Worm (Caenorhabditis elegans): ENCODE measurements around the gene srh-265.

Gene srh-265

DNA sequence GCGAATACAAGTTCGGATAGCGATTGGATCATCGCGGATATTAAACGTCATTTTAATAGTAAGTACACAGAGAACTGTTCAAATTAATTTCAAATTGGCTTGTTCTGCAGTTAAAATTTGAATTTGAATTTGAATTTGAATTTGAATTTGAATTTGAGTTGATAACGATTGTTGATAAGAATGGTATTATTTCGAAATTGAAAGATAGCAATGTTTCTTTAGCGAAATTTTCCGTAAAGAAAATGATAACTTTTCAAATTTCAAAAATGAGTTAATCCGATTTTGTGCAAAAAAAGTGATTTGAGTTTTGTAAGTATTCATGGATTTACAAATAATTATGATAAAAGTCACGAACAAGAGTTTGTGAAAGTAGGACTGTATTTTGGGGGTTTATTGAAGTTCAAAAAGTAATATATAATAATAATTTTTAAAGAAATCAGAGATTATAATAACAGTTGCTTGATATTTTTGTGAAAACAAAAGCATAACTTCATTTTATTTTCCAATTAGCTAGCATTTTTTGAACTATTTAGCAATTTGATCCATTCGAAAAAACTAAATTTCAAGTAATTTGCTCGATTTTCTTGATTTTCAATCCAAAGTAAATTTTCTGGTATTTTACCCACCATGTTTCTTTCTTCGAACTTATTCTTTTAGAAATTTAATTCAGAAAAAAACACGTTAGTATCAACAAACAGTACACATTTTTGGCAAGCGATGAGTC lies 9.5 kb downstream of the srh-265 start, which contains the start of gene Y36E3A.2:
Gene Y36E3A.2, plus strand, starts transcription at position 674 of the 724 bp plus-strand sequence.
- TF ChIP-seq fos-1 (tag; optimal IDR thresholded peaks at IDR 0.05) (peak; percentile 48), nhr-25 (tag; optimal IDR thresholded peaks at IDR 0.05) (no peak)

DNA sequence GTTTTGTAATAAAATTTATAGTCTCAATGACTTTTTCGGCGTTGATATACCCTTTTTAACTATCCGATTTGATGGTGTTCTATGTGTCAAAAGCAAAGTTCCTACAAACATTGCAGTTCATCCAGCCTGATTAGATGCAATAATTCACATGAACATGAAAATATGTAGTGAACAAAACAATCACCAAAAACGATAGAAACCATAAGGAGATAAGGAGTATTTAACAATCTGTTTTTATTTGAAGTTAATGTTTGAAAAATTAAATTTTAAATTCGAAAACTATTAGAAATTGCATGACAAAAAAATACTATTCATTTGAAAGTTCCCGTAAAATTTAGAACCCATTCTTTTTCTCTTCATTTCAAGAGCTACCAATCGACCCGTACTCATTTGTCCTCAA lies 10.9 kb downstream of the srh-265 start, which contains the start of gene fbxa-209:
Gene fbxa-209, minus strand, starts transcription at position 101 of the 400 bp plus-strand sequence.
- TF ChIP-seq lin-11 (tag; optimal IDR thresholded peaks at IDR 0.05) (no peak), elt-1 (tag; optimal IDR thresholded peaks at IDR 0.05) (no peak), sma-3 (GFP tag; optimal IDR thresholded peaks at IDR 0.05) (no peak), gmeb-1 (tag; optimal IDR thresholded peaks at IDR 0.05) (no peak), unc-39 (tag; optimal IDR thresholded peaks at IDR 0.05) (no peak), ama-1 (optimal IDR thresholded peaks at IDR 0.05) (no peak), mbf-1 (tag; optimal IDR thresholded peaks at IDR 0.05) (no peak), nhr-11 (tag; optimal IDR thresholded peaks at IDR 0.05) (no peak), aly-2 (tag; optimal IDR thresholded peaks at IDR 0.05) (no peak), unc-55 (GFP tag; optimal IDR thresholded peaks at IDR 0.05) (no peak), F13H6.1 (tag; optimal IDR thresholded peaks at IDR 0.05) (no peak), crh-2 (tag; optimal IDR thresholded peaks at IDR 0.05) (no peak), nhr-6 (tag; optimal IDR thresholded peaks at IDR 0.05) (no peak), snpc-4 (tag; optimal IDR thresholded peaks at IDR 0.05) (no peak), mab-5 (tag; optimal IDR thresholded peaks at IDR 0.05) (no peak), C34F6.9 (tag; optimal IDR thresholded peaks at IDR 0.05) (no peak), ztf-11 (tag; optimal IDR thresholded peaks at IDR 0.05) (no peak)

DNA sequence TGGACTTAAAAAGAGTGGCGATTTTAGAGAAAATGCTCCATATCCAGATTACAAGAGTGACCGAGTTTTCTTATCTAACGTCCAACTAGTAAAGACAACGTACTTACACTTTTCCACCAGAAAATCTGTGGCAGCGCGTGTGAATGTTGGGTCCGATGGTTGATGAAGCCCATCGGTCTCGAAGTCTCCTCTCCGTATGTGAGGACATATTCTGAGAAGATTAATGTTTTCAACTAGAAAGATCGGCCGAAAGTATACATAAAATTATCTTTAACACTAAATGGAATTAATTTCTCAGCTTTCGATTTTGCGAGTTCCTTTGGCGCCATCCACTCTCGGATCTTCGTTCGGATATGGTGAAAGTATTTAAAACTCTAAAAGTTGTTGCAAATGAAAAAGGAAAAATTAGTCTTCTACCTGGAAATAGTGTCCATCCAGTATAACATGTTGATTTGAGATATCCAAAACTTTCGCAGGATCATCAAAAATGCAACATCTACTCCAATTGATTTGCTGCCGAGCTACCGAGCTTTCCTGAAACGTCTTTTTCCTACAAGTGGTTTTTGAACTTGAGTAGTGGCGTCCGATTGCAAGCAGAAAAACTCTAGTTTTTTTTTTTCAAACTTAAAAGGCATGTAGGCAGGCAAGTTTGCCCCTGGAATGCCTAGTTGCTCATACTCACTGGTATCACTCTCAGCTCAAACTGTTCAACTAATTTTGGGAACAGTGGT lies 15.4 kb downstream of the srh-265 start:
- TF ChIP-seq sma-9 (GFP tag; optimal IDR thresholded peaks at IDR 0.05) (no peak), sma-9 (tag; optimal IDR thresholded peaks at IDR 0.05) (no peak), nhr-25 (tag; optimal IDR thresholded peaks at IDR 0.05) (no peak), unc-39 (tag; optimal IDR thresholded peaks at IDR 0.05) (peak; percentile 70)

DNA sequence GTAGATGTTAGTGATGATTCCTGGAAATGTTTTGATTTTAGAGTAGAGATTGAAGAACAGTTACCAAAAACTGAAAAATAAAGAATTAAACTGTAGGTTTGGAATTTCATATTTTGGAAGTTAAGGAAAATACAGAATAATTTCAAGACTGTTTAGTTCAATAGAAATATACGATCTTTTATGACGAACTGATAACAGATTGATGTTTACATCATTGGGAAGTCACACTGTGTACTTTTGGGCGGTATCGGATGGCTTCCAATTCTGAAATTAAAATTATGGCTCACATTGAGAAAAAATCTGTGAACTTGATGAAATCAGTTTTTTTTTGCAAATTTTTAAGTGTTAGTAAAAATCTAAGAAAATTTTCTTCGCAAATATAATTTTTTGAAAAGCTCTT lies 16.4 kb downstream of the srh-265 start, which contains the start of gene T26H5.8:
Gene T26H5.8, minus strand, starts transcription at position 270 of the 400 bp plus-strand sequence.
- TF ChIP-seq fos-1 (tag; optimal IDR thresholded peaks at IDR 0.05) (peak; percentile 74), peb-1 (tag; optimal IDR thresholded peaks at IDR 0.05) (no peak), gmeb-1 (tag; optimal IDR thresholded peaks at IDR 0.05) (peak; percentile 43)

DNA sequence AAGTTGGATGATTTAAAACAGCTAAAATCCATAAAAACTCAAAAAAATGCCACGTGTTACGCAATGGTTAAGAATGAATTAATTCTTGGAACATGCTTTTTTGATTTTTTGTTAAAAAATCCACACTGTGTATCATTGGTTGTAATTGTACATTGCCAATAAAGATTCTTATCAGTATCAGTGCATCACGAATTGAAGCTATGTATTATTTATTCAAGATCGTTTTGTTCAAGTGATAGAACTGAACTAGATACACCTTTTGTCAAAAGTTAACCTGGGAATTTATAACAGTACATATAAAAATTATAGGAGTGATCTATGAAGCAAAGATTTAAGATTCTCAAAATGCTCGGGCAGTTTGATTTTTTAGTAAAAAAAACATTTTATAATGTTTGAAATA lies 18.6 kb downstream of the srh-265 start:
- TF ChIP-seq R02D3.7 (tag; optimal IDR thresholded peaks at IDR 0.05) (no peak), nhr-21 (tag; optimal IDR thresholded peaks at IDR 0.05) (no peak), fos-1 (tag; optimal IDR thresholded peaks at IDR 0.05) (peak; percentile 68), unc-62 (GFP tag; optimal IDR thresholded peaks at IDR 0.05) (no peak), nhr-11 (tag; optimal IDR thresholded peaks at IDR 0.05) (no peak), nhr-12 (tag; optimal IDR thresholded peaks at IDR 0.05) (no peak), nhr-25 (tag; optimal IDR thresholded peaks at IDR 0.05) (no peak), lin-11 (tag; optimal IDR thresholded peaks at IDR 0.05) (no peak)

DNA sequence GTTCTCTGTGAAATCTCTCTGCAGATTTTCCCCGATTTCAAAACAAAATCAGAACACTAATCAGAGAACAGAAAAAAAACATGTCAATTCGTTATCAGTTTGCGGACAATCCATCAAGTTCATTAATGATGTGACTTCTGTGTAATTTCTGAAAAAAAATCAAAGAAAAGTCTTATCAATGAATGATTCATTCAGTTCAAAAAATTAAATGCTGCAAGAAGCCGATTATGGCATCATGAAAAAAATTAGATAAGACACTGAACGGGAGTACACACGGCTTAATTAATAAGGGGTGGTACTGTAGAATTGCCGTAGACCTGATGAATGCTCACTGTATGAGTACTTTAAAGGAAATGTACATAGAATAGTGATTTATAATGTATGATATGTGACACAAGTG lies 20.1 kb downstream of the srh-265 start:
- TF ChIP-seq skn-1 (tag; optimal IDR thresholded peaks at IDR 0.05), result no peak
- no peak for TF ChIP-seq mbf-1 (tag; optimal IDR thresholded peaks at IDR 0.05)
- TF ChIP-seq elt-1 (tag; optimal IDR thresholded peaks at IDR 0.05), result no peak
- TF ChIP-seq mdl-1 (tag; optimal IDR thresholded peaks at IDR 0.05), result no peak
- no peak for TF ChIP-seq nhr-77 (tag; optimal IDR thresholded peaks at IDR 0.05)
- TF ChIP-seq sma-9 (GFP tag; optimal IDR thresholded peaks at IDR 0.05), result peak; percentile 57
- no peak for TF ChIP-seq sma-9 (tag; optimal IDR thresholded peaks at IDR 0.05)
- TF ChIP-seq fos-1 (tag; optimal IDR thresholded peaks at IDR 0.05), result peak; percentile 98
- TF ChIP-seq unc-39 (tag; optimal IDR thresholded peaks at IDR 0.05), result no peak
- no peak for TF ChIP-seq nhr-6 (tag; optimal IDR thresholded peaks at IDR 0.05)

Data from whole organism, L2 larva.